Worm (Caenorhabditis elegans) whole organism, mixed stage, embryonic: ENCODE data around the gene T22G5.3.
A peak's percentile ranks its signal among the peaks of the same experiment; 100 is the strongest.

ENCODE experiments used
- M03D4.4 ChIP-seq: sonication (generic microtip); optimal IDR thresholded peaks from 2 replicates; lab custom pipeline; 2017; ENCODE audit warnings: mild to moderate bottlenecking, missing genetic modification characterization, missing compliant biosample characterization
- bed-3 ChIP-seq: fragments of 200-800 bp; sonication (Bioruptor generic); optimal IDR thresholded peaks from 3 replicates; lab custom pipeline; 2018; ENCODE audit warnings: mild to moderate bottlenecking, missing genetic modification characterization, moderate library complexity, missing compliant biosample characterization
- blmp-1 ChIP-seq: fragments of 150-350 bp; optimal IDR thresholded peaks from 2 replicates; lab custom pipeline; 2014; ENCODE audit warnings: missing biosample characterization, missing genetic modification characterization
- ceh-39 ChIP-seq: fragments of 150-350 bp; optimal IDR thresholded peaks from 2 replicates; lab custom pipeline; 2014; ENCODE audit warnings: missing biosample characterization, missing genetic modification characterization
- ceh-43 ChIP-seq: fragments of 200-800 bp; sonication (Bioruptor generic); optimal IDR thresholded peaks from 2 replicates; lab custom pipeline; 2018; ENCODE audit warnings: mild to moderate bottlenecking, missing genetic modification characterization, moderate library complexity, missing compliant biosample characterization
- ceh-83 ChIP-seq: fragments of 200-800 bp; sonication (Bioruptor generic); optimal IDR thresholded peaks from 2 replicates; lab custom pipeline; 2018; ENCODE audit warnings: mild to moderate bottlenecking, missing genetic modification characterization, missing compliant biosample characterization
- ces-1 ChIP-seq: fragments of 150-350 bp; optimal IDR thresholded peaks from 2 replicates; lab custom pipeline; 2014; ENCODE audit warnings: missing biosample characterization, missing genetic modification reagents, missing genetic modification characterization
- cnd-1 ChIP-seq: fragments of 200-800 bp; sonication (Bioruptor generic); optimal IDR thresholded peaks from 2 replicates; lab custom pipeline; 2018; ENCODE audit warnings: mild to moderate bottlenecking, missing genetic modification characterization, missing compliant biosample characterization
- drap-1 ChIP-seq: fragments of 200-800 bp; sonication (Bioruptor generic); optimal IDR thresholded peaks from 3 replicates; lab custom pipeline; 2018; ENCODE audit warnings: mild to moderate bottlenecking, missing genetic modification characterization, missing compliant biosample characterization
- elt-1 ChIP-seq: sonication (generic microtip); optimal IDR thresholded peaks from 2 replicates; lab custom pipeline; 2017; ENCODE audit warnings: missing genetic modification characterization, mild to moderate bottlenecking, missing compliant biosample characterization, antibody characterized with exemption, moderate library complexity, borderline replicate concordance; ENCODE audit not compliant: insufficient read depth
- elt-3 ChIP-seq: fragments of 150-350 bp; optimal IDR thresholded peaks from 2 replicates; lab custom pipeline; 2014; ENCODE audit warnings: missing biosample characterization, missing genetic modification characterization
- flh-1 ChIP-seq: fragments of 200-800 bp; sonication (Bioruptor generic); optimal IDR thresholded peaks from 2 replicates; lab custom pipeline; 2018; ENCODE audit warnings: mild to moderate bottlenecking, missing genetic modification characterization, moderate library complexity, missing compliant biosample characterization
- ham-2 ChIP-seq: fragments of 200-800 bp; sonication (Bioruptor generic); optimal IDR thresholded peaks from 2 replicates; lab custom pipeline; 2018; ENCODE audit warnings: mild to moderate bottlenecking, missing genetic modification characterization, missing compliant biosample characterization
- hlh-1 ChIP-seq: fragments of 150-350 bp; optimal IDR thresholded peaks from 2 replicates; lab custom pipeline; 2014; ENCODE audit warnings: missing biosample characterization, missing genetic modification reagents, missing genetic modification characterization
- lin-32 ChIP-seq: fragments of 200-800 bp; sonication (Bioruptor generic); optimal IDR thresholded peaks from 2 replicates; lab custom pipeline; 2018; ENCODE audit warnings: mild to moderate bottlenecking, missing genetic modification characterization, missing compliant biosample characterization
- mab-5 ChIP-seq: fragments of 150-350 bp; optimal IDR thresholded peaks from 2 replicates; lab custom pipeline; 2014; ENCODE audit warnings: missing biosample characterization, missing genetic modification characterization
- mls-2 ChIP-seq: sonication (generic microtip); optimal IDR thresholded peaks from 2 replicates; lab custom pipeline; 2016; ENCODE audit warnings: mild to moderate bottlenecking, missing genetic modification characterization, moderate library complexity, missing compliant biosample characterization
- nhr-12 ChIP-seq: fragments of 150-350 bp; optimal IDR thresholded peaks from 2 replicates; lab custom pipeline; 2014; ENCODE audit warnings: missing biosample characterization, missing genetic modification characterization
- nhr-237 ChIP-seq: fragments of 150-350 bp; optimal IDR thresholded peaks from 2 replicates; lab custom pipeline; 2014; ENCODE audit warnings: missing biosample characterization, missing genetic modification characterization
- nhr-28 ChIP-seq: fragments of 150-350 bp; optimal IDR thresholded peaks from 2 replicates; lab custom pipeline; 2014; ENCODE audit warnings: missing biosample characterization, missing genetic modification characterization
- nhr-76 ChIP-seq: sonication (generic microtip); optimal IDR thresholded peaks from 2 replicates; lab custom pipeline; 2017; ENCODE audit warnings: missing biosample characterization, missing genetic modification characterization
- pha-4 ChIP-seq: fragments of 150-350 bp; optimal IDR thresholded peaks from 2 replicates; lab custom pipeline; 2018; ENCODE audit warnings: missing biosample characterization, missing genetic modification reagents, missing genetic modification characterization
- sem-2 ChIP-seq: fragments of 200-800 bp; sonication (Bioruptor generic); optimal IDR thresholded peaks from 2 replicates; lab custom pipeline; 2018; ENCODE audit warnings: mild to moderate bottlenecking, missing genetic modification characterization, missing compliant biosample characterization
- snpc-4 ChIP-seq: fragments of 150-350 bp; optimal IDR thresholded peaks from 2 replicates; lab custom pipeline; 2014; ENCODE audit warnings: missing biosample characterization, missing genetic modification characterization
- sptf-1 ChIP-seq: sonication (generic microtip); optimal IDR thresholded peaks from 2 replicates; lab custom pipeline; 2017; ENCODE audit warnings: mild to moderate bottlenecking, missing genetic modification characterization, moderate library complexity, missing compliant biosample characterization
- tbx-8 ChIP-seq: fragments of 200-800 bp; sonication (Bioruptor generic); optimal IDR thresholded peaks from 2 replicates; lab custom pipeline; 2018; ENCODE audit warnings: mild to moderate bottlenecking, missing genetic modification characterization, moderate library complexity, missing compliant biosample characterization
- unc-120 ChIP-seq: sonication (generic microtip); optimal IDR thresholded peaks from 2 replicates; lab custom pipeline; 2017; ENCODE audit warnings: missing genetic modification characterization, missing compliant biosample characterization; ENCODE audit not compliant: poor library complexity, severe bottlenecking
- unc-62 ChIP-seq: fragments of 150-350 bp; optimal IDR thresholded peaks from 2 replicates; lab custom pipeline; 2014; ENCODE audit warnings: missing biosample characterization, missing genetic modification reagents, missing genetic modification characterization
- zip-8 ChIP-seq: fragments of 150-350 bp; optimal IDR thresholded peaks from 2 replicates; lab custom pipeline; 2014; ENCODE audit warnings: missing biosample characterization, missing genetic modification characterization
- ztf-11 ChIP-seq: fragments of 150-350 bp; optimal IDR thresholded peaks from 2 replicates; lab custom pipeline; 2014; ENCODE audit warnings: missing biosample characterization, missing genetic modification characterization

Gene T22G5.3

ce11 chrV:13868886-13869285, 11.8 kb upstream of the T22G5.3 start:
- peak; percentile 31 for TF ChIP-seq ceh-83 (GFP tag; lab: Kevin White, UChicago)
- peak; percentile 50 for TF ChIP-seq drap-1 (GFP tag; lab: Kevin White, UChicago)
- peak; percentile 58 for TF ChIP-seq cnd-1 (tag; lab: Kevin White, UChicago)
- TF ChIP-seq sem-2 (GFP tag; lab: Kevin White, UChicago): peak; percentile 46
- TF ChIP-seq ceh-43 (GFP tag; lab: Kevin White, UChicago): peak; percentile 5
- peak; percentile 11 for TF ChIP-seq tbx-8
- TF ChIP-seq, all 35 proteins: peak for 6; not testable (repeated sequence) for 29

ce11 chrV:13869551-13869950, 11.2 kb upstream of the T22G5.3 start:
- no peak for TF ChIP-seq zip-8
- no peak for TF ChIP-seq ztf-11 (tag; lab: Kevin White, UChicago)
- no peak for TF ChIP-seq pha-4 (tag; lab: Kevin White, UChicago)

- TF ChIP-seq nhr-28 (tag; lab: Kevin White, UChicago) (no peak), ceh-39 (tag; lab: Kevin White, UChicago) (no peak), unc-62 (no peak), blmp-1 (no peak), cnd-1 (tag; lab: Kevin White, UChicago) (no peak), ztf-11 (tag; lab: Kevin White, UChicago) (no peak), ces-1 (GFP tag; lab: Kevin White, UChicago) (no peak), elt-3 (tag; lab: Kevin White, UChicago) (no peak), flh-1 (no peak), nhr-12 (no peak), ceh-83 (GFP tag; lab: Kevin White, UChicago) (no peak), elt-1 (tag; lab: Kevin White, UChicago) (no peak), M03D4.4 (tag; lab: Kevin White, UChicago) (no peak), sem-2 (GFP tag; lab: Kevin White, UChicago) (no peak)
These were observed 7.8 kb upstream of the T22G5.3 start, which contains the start of gene cpt-5 for ce11 chrV:13872895-13873294. TSS of gene cpt-5 (plus strand) at chrV:13873195.

ce11 chrV:13873323-13873722, 7.4 kb upstream of the T22G5.3 start:
- no peak for TF ChIP-seq ceh-83 (GFP tag; lab: Kevin White, UChicago)
- TF ChIP-seq nhr-28 (tag; lab: Kevin White, UChicago): no peak
- no peak for TF ChIP-seq ztf-11 (tag; lab: Kevin White, UChicago)
- no peak for TF ChIP-seq flh-1
- no peak for TF ChIP-seq tbx-8
- no peak for TF ChIP-seq sem-2 (GFP tag; lab: Kevin White, UChicago)
- TF ChIP-seq nhr-237: no peak
- no peak for TF ChIP-seq unc-62
- TF ChIP-seq lin-32 (GFP tag; lab: Kevin White, UChicago): no peak
- no peak for TF ChIP-seq ceh-39 (tag; lab: Kevin White, UChicago)
- TF ChIP-seq zip-8: no peak
- no peak for TF ChIP-seq hlh-1 (tag; lab: Kevin White, UChicago)
- TF ChIP-seq pha-4 (tag; lab: Kevin White, UChicago): no peak
- no peak for TF ChIP-seq sptf-1

ce11 chrV:13876529-13876928, 4.2 kb upstream of the T22G5.3 start, which contains the start of gene T22G5.1:
TSS of gene T22G5.1 (plus strand) at chrV:13876829.
- TF ChIP-seq bed-3 (GFP tag; lab: Kevin White, UChicago) (no peak), mls-2 (tag; lab: Kevin White, UChicago) (no peak), flh-1 (no peak), M03D4.4 (tag; lab: Kevin White, UChicago) (no peak), nhr-237 (no peak), mab-5 (no peak), ceh-43 (GFP tag; lab: Kevin White, UChicago) (no peak), unc-120 (tag; lab: Kevin White, UChicago) (no peak), sem-2 (GFP tag; lab: Kevin White, UChicago) (no peak), nhr-76 (no peak), zip-8 (no peak), ham-2 (GFP tag; lab: Kevin White, UChicago) (no peak), snpc-4 (tag; lab: Kevin White, UChicago) (no peak), sptf-1 (no peak)
